Worm (Caenorhabditis elegans) whole organism, mixed stage, embryonic: ENCODE data around the gene srd-40.

Source experiments
- ceh-83 ChIP-seq: fragments of 200-800 bp; sonication (Bioruptor generic); optimal IDR thresholded peaks from 2 replicates; lab custom pipeline; 2018; ENCODE audit warnings: mild to moderate bottlenecking, missing genetic modification characterization, missing compliant biosample characterization
- drap-1 ChIP-seq: fragments of 200-800 bp; sonication (Bioruptor generic); optimal IDR thresholded peaks from 3 replicates; lab custom pipeline; 2018; ENCODE audit warnings: mild to moderate bottlenecking, missing genetic modification characterization, missing compliant biosample characterization
- hlh-1 ChIP-seq: fragments of 150-350 bp; optimal IDR thresholded peaks from 2 replicates; lab custom pipeline; 2014; ENCODE audit warnings: missing biosample characterization, missing genetic modification reagents, missing genetic modification characterization
- lin-13 ChIP-seq: fragments of 150-350 bp; optimal IDR thresholded peaks from 2 replicates; lab custom pipeline; 2014; ENCODE audit warnings: missing biosample characterization, missing genetic modification characterization
- lsy-2 ChIP-seq: fragments of 150-350 bp; optimal IDR thresholded peaks from 2 replicates; lab custom pipeline; 2014; ENCODE audit warnings: missing biosample characterization, missing genetic modification characterization
- nhr-12 ChIP-seq: fragments of 150-350 bp; optimal IDR thresholded peaks from 2 replicates; lab custom pipeline; 2014; ENCODE audit warnings: missing biosample characterization, missing genetic modification characterization
- nhr-237 ChIP-seq: fragments of 150-350 bp; optimal IDR thresholded peaks from 2 replicates; lab custom pipeline; 2014; ENCODE audit warnings: missing biosample characterization, missing genetic modification characterization
- nhr-28 ChIP-seq: fragments of 150-350 bp; optimal IDR thresholded peaks from 2 replicates; lab custom pipeline; 2014; ENCODE audit warnings: missing biosample characterization, missing genetic modification characterization
- nhr-76 ChIP-seq: sonication (generic microtip); optimal IDR thresholded peaks from 2 replicates; lab custom pipeline; 2017; ENCODE audit warnings: missing biosample characterization, missing genetic modification characterization
- snpc-4 ChIP-seq: fragments of 150-350 bp; optimal IDR thresholded peaks from 2 replicates; lab custom pipeline; 2014; ENCODE audit warnings: missing biosample characterization, missing genetic modification characterization
- unc-39 ChIP-seq: fragments of 150-350 bp; optimal IDR thresholded peaks from 2 replicates; lab custom pipeline; 2014; ENCODE audit warnings: missing biosample characterization, missing genetic modification characterization
- unc-62 ChIP-seq: fragments of 150-350 bp; optimal IDR thresholded peaks from 2 replicates; lab custom pipeline; 2014; ENCODE audit warnings: missing biosample characterization, missing genetic modification reagents, missing genetic modification characterization
- zip-8 ChIP-seq: fragments of 150-350 bp; optimal IDR thresholded peaks from 2 replicates; lab custom pipeline; 2014; ENCODE audit warnings: missing biosample characterization, missing genetic modification characterization

ce11 chrX:12288254-12288653 is 35.3 kb upstream of the srd-40 start, which contains the start of gene C04B4.5:
- no peak for TF ChIP-seq nhr-237
- TF ChIP-seq hlh-1 (tag; lab: Kevin White, UChicago), result no peak
- TF ChIP-seq snpc-4 (tag; lab: Kevin White, UChicago), result no peak
- TF ChIP-seq nhr-76 (tag; lab: Kevin White, UChicago), result no peak
- no peak for TF ChIP-seq nhr-12 (tag; lab: Kevin White, UChicago)
- TF ChIP-seq unc-62 (GFP tag; lab: Kevin White, UChicago), result no peak
- TF ChIP-seq lsy-2 (tag; lab: Kevin White, UChicago), result no peak
- no peak for TF ChIP-seq nhr-28 (tag; lab: Kevin White, UChicago)
- no peak for TF ChIP-seq lin-13 (tag; lab: Kevin White, UChicago)
- TF ChIP-seq unc-39 (tag; lab: Kevin White, UChicago), result no peak
- no peak for TF ChIP-seq zip-8 (tag; lab: Kevin White, UChicago)
- no peak for TF ChIP-seq ceh-83 (GFP tag; lab: Kevin White, UChicago)
- no peak for TF ChIP-seq drap-1 (GFP tag; lab: Kevin White, UChicago)
